Fruit fly (Drosophila melanogaster): ENCODE results near the gene Zasp66.

DNA sequence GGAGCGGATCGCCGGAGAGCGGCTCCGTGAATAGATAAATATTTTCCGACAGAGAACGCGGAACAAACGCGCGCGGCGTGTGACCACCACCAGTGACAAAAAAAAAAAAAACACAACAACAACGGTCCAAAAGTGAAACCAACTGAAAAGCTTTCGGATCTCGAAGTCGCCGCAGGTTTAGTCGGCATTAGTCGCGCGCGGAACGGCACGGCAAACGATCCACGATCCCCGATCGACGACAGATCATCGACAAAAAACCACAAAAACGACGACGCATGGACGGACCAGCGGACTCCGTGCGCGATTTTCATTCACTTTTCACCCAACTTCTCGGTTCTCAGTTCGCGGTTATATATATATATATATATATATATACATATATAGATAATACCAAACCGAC lies 45.7 kb upstream of the Zasp66 start:
- TF ChIP-seq rn (GFP tag; IDR thresholded peaks at IDR 0.05) (no peak), Pif1B (GFP tag; optimal IDR thresholded peaks at IDR 0.05) (no peak), CG12605 (GFP tag; IDR thresholded peaks at IDR 0.05) (no peak), gl (tag; optimal IDR thresholded peaks at IDR 0.05) (no peak), CG14655 (GFP tag; optimal IDR thresholded peaks at IDR 0.05) (no peak), Snoo (tag; optimal IDR thresholded peaks at IDR 0.05) (no peak), CG8301 (tag; optimal IDR thresholded peaks at IDR 0.05) (no peak), CG8159 (tag; optimal IDR thresholded peaks at IDR 0.05) (no peak)

All from whole organism, pupa.